Worm (Caenorhabditis elegans) whole organism, L3 larva: Measurements from ENCODE around the gene R107.9.
A peak's percentile ranks its signal among the peaks of the same experiment; 100 is the strongest.

ENCODE experiments used
- ZK546.5 ChIP-seq: sonication (generic microtip); optimal IDR thresholded peaks from 2 replicates; lab custom pipeline; 2017; ENCODE audit warnings: missing biosample characterization, missing genetic modification characterization
- aly-2 ChIP-seq: fragments of 150-350 bp; optimal IDR thresholded peaks from 2 replicates; lab custom pipeline; 2014; ENCODE audit warnings: missing biosample characterization, missing genetic modification characterization
- ama-1 ChIP-seq: fragments of 150-350 bp; optimal IDR thresholded peaks from 2 replicates; lab custom pipeline; 2018
- ceh-16 ChIP-seq: sonication (generic microtip); optimal IDR thresholded peaks from 2 replicates; lab custom pipeline; 2017; ENCODE audit warnings: missing biosample characterization, missing genetic modification characterization
- ceh-28 ChIP-seq: fragments of 150-350 bp; optimal IDR thresholded peaks from 2 replicates; lab custom pipeline; 2014; ENCODE audit warnings: missing biosample characterization, missing genetic modification reagents, missing genetic modification characterization
- ceh-82 ChIP-seq: fragments of 150-350 bp; optimal IDR thresholded peaks from 2 replicates; lab custom pipeline; 2014; ENCODE audit warnings: missing biosample characterization, missing genetic modification characterization
- ceh-9 ChIP-seq: sonication (generic microtip); optimal IDR thresholded peaks from 2 replicates; lab custom pipeline; 2018; ENCODE audit warnings: missing biosample characterization, missing genetic modification characterization
- elt-2 ChIP-seq: sonication (generic microtip); optimal IDR thresholded peaks from 2 replicates; lab custom pipeline; 2016; ENCODE audit warnings: missing genetic modification reagents, mild to moderate bottlenecking, missing genetic modification characterization, missing compliant biosample characterization
- elt-3 ChIP-seq, 3 experiments: fragments of 150-350 bp in 1 of 3; sonication (generic microtip) in 2 of 3; optimal IDR thresholded peaks; 2 replicates in 2 of 3; 4 replicates in 1 of 3; lab custom pipeline; 2014 to 2017; ENCODE audit warnings: missing biosample characterization in 3 of 3, missing genetic modification characterization in 3 of 3
- eor-1 ChIP-seq, 2 experiments: fragments of 150-350 bp; optimal IDR thresholded peaks; 2 replicates each; lab custom pipeline; 2014 to 2018; ENCODE audit warnings: missing biosample characterization in 2 of 2, missing genetic modification characterization in 2 of 2
- fkh-10 ChIP-seq: sonication (generic microtip); optimal IDR thresholded peaks from 2 replicates; lab custom pipeline; 2017; ENCODE audit warnings: missing biosample characterization, missing genetic modification reagents, missing genetic modification characterization
- fos-1 ChIP-seq: fragments of 150-350 bp; optimal IDR thresholded peaks from 2 replicates; lab custom pipeline; 2014; ENCODE audit warnings: missing biosample characterization, missing genetic modification characterization
- hmg-11 ChIP-seq: sonication (generic microtip); optimal IDR thresholded peaks from 2 replicates; lab custom pipeline; 2016; ENCODE audit warnings: missing genetic modification characterization, missing compliant biosample characterization
- jun-1 ChIP-seq: fragments of 150-350 bp; optimal IDR thresholded peaks from 2 replicates; lab custom pipeline; 2014; ENCODE audit warnings: missing biosample characterization, missing genetic modification reagents, missing genetic modification characterization
- lin-15B ChIP-seq: fragments of 150-350 bp; optimal IDR thresholded peaks from 2 replicates; lab custom pipeline; 2014; ENCODE audit warnings: missing biosample characterization, missing genetic modification characterization
- lin-39 ChIP-seq: fragments of 150-350 bp; optimal IDR thresholded peaks from 2 replicates; lab custom pipeline; 2018; ENCODE audit warnings: missing biosample characterization, missing genetic modification reagents, missing genetic modification characterization
- lsy-12 ChIP-seq: sonication (generic microtip); optimal IDR thresholded peaks from 2 replicates; lab custom pipeline; 2016; ENCODE audit warnings: mild to moderate bottlenecking, missing genetic modification characterization, missing compliant biosample characterization
- mdl-1 ChIP-seq: fragments of 150-350 bp; optimal IDR thresholded peaks from 2 replicates; lab custom pipeline; 2014; ENCODE audit warnings: missing biosample characterization, missing genetic modification characterization
- mml-1 ChIP-seq: fragments of 150-350 bp; sonication (generic microtip); optimal IDR thresholded peaks from 3 replicates; lab custom pipeline; 2014; ENCODE audit warnings: missing biosample characterization, missing genetic modification characterization
- nfya-1 ChIP-seq: sonication (generic microtip); optimal IDR thresholded peaks from 2 replicates; lab custom pipeline; 2017; ENCODE audit warnings: missing genetic modification characterization, mild to moderate bottlenecking, missing compliant biosample characterization, antibody characterized with exemption, moderate library complexity; ENCODE audit not compliant: insufficient read depth
- nhr-11 ChIP-seq: fragments of 150-350 bp; optimal IDR thresholded peaks from 2 replicates; lab custom pipeline; 2014; ENCODE audit warnings: missing biosample characterization, missing genetic modification characterization
- nhr-12 ChIP-seq: fragments of 150-350 bp; optimal IDR thresholded peaks from 2 replicates; lab custom pipeline; 2014; ENCODE audit warnings: missing biosample characterization, missing genetic modification characterization
- nhr-23 ChIP-seq: fragments of 150-350 bp; optimal IDR thresholded peaks from 2 replicates; lab custom pipeline; 2014; ENCODE audit warnings: missing biosample characterization, missing genetic modification reagents, missing genetic modification characterization
- nhr-237 ChIP-seq: fragments of 150-350 bp; optimal IDR thresholded peaks from 2 replicates; lab custom pipeline; 2014; ENCODE audit warnings: missing biosample characterization, missing genetic modification characterization
- nhr-25 ChIP-seq: sonication (generic microtip); optimal IDR thresholded peaks from 2 replicates; lab custom pipeline; 2017; ENCODE audit warnings: missing biosample characterization, missing genetic modification characterization
- nhr-28 ChIP-seq: fragments of 150-350 bp; optimal IDR thresholded peaks from 2 replicates; lab custom pipeline; 2014; ENCODE audit warnings: missing biosample characterization, missing genetic modification characterization
- nhr-43 ChIP-seq: sonication (generic microtip); optimal IDR thresholded peaks from 2 replicates; lab custom pipeline; 2016; ENCODE audit warnings: mild to moderate bottlenecking, missing genetic modification characterization, missing compliant biosample characterization; ENCODE audit not compliant: poor library complexity, severe bottlenecking
- nhr-67 ChIP-seq: fragments of 150-350 bp; optimal IDR thresholded peaks from 2 replicates; lab custom pipeline; 2014; ENCODE audit warnings: missing biosample characterization, missing genetic modification characterization
- nhr-76 ChIP-seq: fragments of 150-350 bp; sonication (generic microtip); optimal IDR thresholded peaks from 5 replicates; lab custom pipeline; 2014; ENCODE audit warnings: missing biosample characterization, missing genetic modification characterization
- nhr-77 ChIP-seq: fragments of 150-350 bp; optimal IDR thresholded peaks from 2 replicates; lab custom pipeline; 2014; ENCODE audit warnings: missing biosample characterization, missing genetic modification characterization
- pha-4 ChIP-seq: fragments of 150-350 bp; optimal IDR thresholded peaks from 2 replicates; lab custom pipeline; 2014; ENCODE audit warnings: missing biosample characterization, missing genetic modification reagents, missing genetic modification characterization
- pqm-1 ChIP-seq: fragments of 150-350 bp; optimal IDR thresholded peaks from 2 replicates; lab custom pipeline; 2017; ENCODE audit warnings: missing biosample characterization, missing genetic modification characterization, inconsistent platforms
- sea-2 ChIP-seq: fragments of 150-350 bp; sonication (generic microtip); optimal IDR thresholded peaks from 4 replicates; lab custom pipeline; 2014; ENCODE audit warnings: missing biosample characterization, missing genetic modification reagents, missing genetic modification characterization
- snpc-4 ChIP-seq: fragments of 150-350 bp; optimal IDR thresholded peaks from 2 replicates; lab custom pipeline; 2014; ENCODE audit warnings: missing biosample characterization, missing genetic modification characterization
- tbx-2 ChIP-seq: sonication (generic microtip); optimal IDR thresholded peaks from 2 replicates; lab custom pipeline; 2016; ENCODE audit warnings: mild to moderate bottlenecking, missing genetic modification characterization, missing compliant biosample characterization
- zag-1 ChIP-seq: fragments of 150-350 bp; optimal IDR thresholded peaks from 2 replicates; lab custom pipeline; 2014; ENCODE audit warnings: missing biosample characterization, missing genetic modification characterization
- ztf-11 ChIP-seq: fragments of 150-350 bp; optimal IDR thresholded peaks from 2 replicates; lab custom pipeline; 2014; ENCODE audit warnings: missing biosample characterization, missing genetic modification characterization
- ztf-4 ChIP-seq: fragments of 150-350 bp; optimal IDR thresholded peaks from 2 replicates; lab custom pipeline; 2014; ENCODE audit warnings: missing biosample characterization, missing genetic modification characterization

Gene R107.9

DNA sequence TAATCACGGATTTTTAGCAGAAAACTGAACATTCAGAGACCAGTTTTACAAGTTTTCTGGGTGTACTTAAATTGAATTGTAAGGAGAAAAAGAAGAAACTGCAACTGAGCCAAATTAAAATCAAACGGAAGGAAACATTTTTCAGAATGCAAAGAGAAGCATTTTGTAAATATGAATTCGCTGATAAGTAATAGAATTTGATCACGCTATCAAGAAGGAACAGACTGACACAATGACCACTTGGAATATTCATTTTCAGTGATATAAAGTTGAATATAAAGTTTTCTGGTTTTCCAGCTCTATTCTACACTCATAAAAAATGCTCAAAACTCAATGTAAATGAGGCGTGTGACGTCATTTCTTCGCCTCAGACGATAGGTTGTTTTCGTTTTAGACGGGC, 3.6 kb upstream of the R107.9 start:
- TF ChIP-seq jun-1 (tag; lab: Kevin White, UChicago) (peak; percentile 51), pha-4 (tag; lab: Kevin White, UChicago) (peak; percentile 10), elt-2 (tag; lab: Kevin White, UChicago) (peak; percentile 57), nhr-28 (tag; lab: Kevin White, UChicago) (no peak)

DNA sequence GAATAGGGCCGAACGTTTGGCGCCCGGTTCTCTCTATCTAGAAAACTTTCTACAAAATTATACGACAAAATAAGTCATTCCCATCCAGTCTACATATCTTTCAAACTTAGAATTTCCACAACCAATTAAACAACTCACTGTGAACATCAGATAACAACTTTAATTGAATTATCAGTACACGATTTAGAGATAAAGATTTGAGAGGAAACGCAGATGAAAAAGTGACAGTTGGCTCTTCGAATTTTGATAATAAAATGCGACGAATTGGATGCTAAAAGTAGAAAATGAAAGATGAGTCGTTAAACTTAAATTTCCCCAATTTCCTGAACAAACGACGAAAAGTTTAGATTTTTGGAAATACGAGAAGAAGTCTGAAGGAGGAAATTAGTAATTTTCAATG, 2.7 kb upstream of the R107.9 start:
- peak; percentile 62 for TF ChIP-seq pqm-1 (tag; lab: Kevin White, UChicago)
- TF ChIP-seq nhr-23 (tag; lab: Kevin White, UChicago): no peak
- TF ChIP-seq nfya-1: no peak
- no peak for TF ChIP-seq aly-2 (tag; lab: Kevin White, UChicago)
- no peak for TF ChIP-seq ceh-82 (tag; lab: Kevin White, UChicago)
- no peak for TF ChIP-seq nhr-28 (tag; lab: Kevin White, UChicago)
- TF ChIP-seq elt-2 (tag; lab: Kevin White, UChicago): peak; percentile 89
- TF ChIP-seq ceh-16 (tag; lab: Kevin White, UChicago): no peak
- no peak for TF ChIP-seq ztf-4 (tag; lab: Kevin White, UChicago)

DNA sequence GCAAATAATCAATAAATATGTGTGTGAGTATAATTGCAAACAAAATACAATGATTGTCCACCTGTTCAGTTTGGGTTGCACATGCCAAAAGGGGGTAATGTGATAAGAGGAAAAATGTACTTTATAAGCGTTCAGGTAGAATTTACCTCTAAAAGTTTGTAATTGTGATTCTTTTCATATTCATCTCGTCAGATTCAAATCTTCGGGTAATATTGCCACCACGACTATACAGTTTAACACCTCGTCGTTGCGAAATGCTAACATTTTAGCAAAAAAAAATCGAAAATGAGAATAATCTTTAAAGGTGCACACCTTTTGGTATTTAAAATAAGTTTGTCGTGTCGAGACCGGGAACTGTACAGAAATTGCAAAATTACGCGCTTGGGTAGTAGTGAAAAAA, 5.4 kb downstream of the R107.9 start, which contains the start of gene nac-2:
Gene nac-2, minus strand, starts transcription at position 101 of the 400 bp plus-strand sequence.
- TF ChIP-seq ceh-28 (peak; percentile 0), ztf-4 (tag; lab: Kevin White, UChicago) (no peak)

DNA sequence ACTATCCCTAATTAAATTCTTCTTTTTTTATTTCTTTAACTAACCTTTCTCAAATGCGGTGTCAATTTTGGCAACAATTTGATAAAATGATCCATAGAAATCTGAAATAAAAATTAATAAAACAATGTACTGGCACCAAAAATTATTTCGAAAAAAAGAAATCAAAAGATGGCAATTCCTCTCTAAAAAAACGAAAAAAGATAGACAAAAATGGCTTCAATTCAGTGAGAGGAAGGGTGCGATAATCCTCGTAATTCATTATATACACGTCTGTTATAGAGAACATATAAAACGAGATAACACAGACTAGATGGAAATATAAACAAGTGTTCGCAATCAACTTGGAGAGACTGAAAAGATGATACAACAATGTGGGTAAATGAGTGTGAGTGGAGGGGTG, 8.1 kb downstream of the R107.9 start, which contains the start of gene R107.2:
Gene R107.2, minus strand, starts transcription at position 101 of the 400 bp plus-strand sequence.
- no peak for TF ChIP-seq nhr-25 (tag; lab: Kevin White, UChicago)
- TF ChIP-seq lin-39 (tag; lab: Kevin White, UChicago): no peak
- TF ChIP-seq ZK546.5 (tag; lab: Kevin White, UChicago): no peak
- no peak for TF ChIP-seq nhr-77 (tag; lab: Kevin White, UChicago)
- no peak for TF ChIP-seq nhr-76
- TF ChIP-seq sea-2 (GFP tag; lab: Kevin White, UChicago): no peak
- TF ChIP-seq ama-1 (lab: Kevin White, UChicago): no peak

DNA sequence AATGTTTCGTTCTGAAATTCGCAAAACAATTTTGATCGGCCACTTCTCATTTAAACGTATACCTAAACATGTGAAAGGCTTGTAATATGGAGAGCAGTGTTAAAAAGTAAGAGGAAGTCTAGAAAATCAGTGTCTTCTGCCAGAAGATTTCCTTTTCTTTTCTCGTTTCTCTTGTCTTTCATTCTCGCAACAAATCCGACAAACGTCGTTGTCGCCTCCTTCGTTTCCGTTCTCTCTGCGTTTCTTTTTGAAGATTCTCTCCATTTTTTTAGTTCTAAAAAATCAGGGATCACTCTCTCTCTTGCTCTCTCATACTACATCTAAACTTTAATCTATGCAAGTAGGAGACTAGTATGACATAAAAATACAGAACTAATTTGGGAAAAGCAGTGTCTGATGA, 9.5 kb downstream of the R107.9 start:
- no peak for TF ChIP-seq zag-1 (tag; lab: Kevin White, UChicago)
- TF ChIP-seq fkh-10 (GFP tag; lab: Kevin White, UChicago): peak; percentile 6
- no peak for TF ChIP-seq lin-39 (tag; lab: Kevin White, UChicago)

DNA sequence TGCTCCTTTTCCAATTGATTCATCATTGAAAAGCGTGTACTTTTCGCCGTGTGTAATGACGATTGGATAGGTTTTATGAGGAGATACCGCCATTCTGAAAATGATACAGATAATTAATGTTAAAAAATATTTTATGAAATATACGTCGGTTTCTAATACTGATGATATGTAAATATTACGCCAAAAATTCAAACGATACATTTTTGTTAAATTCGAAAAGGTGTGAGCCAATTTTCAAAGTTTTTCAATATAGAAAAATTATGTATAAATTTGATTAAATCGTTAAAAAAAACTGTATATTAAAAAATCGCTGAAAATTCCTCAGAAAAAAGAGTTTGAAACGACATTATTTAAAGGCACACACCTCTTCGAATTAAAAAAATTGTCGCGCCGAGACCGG, 12.8 kb downstream of the R107.9 start, which contains the start of gene ikke-1:
Gene ikke-1, minus strand, starts transcription at position 101 of the 400 bp plus-strand sequence.
- TF ChIP-seq nhr-67 (tag; lab: Kevin White, UChicago): no peak
- no peak for TF ChIP-seq zag-1 (tag; lab: Kevin White, UChicago)
- no peak for TF ChIP-seq mdl-1
- no peak for TF ChIP-seq nhr-76
- TF ChIP-seq nhr-11 (tag; lab: Kevin White, UChicago): no peak
- no peak for TF ChIP-seq pqm-1 (tag; lab: Kevin White, UChicago)
- no peak for TF ChIP-seq lin-15B (tag; lab: Kevin White, UChicago)
- no peak for TF ChIP-seq snpc-4 (tag; lab: Kevin White, UChicago)
- no peak for TF ChIP-seq nhr-77 (tag; lab: Kevin White, UChicago)
- TF ChIP-seq ceh-16 (tag; lab: Kevin White, UChicago): no peak
- TF ChIP-seq ztf-11 (tag; lab: Kevin White, UChicago): no peak
- TF ChIP-seq lsy-12 (tag; lab: Kevin White, UChicago): no peak
- TF ChIP-seq sea-2 (GFP tag; lab: Kevin White, UChicago): no peak
- TF ChIP-seq fos-1: no peak

DNA sequence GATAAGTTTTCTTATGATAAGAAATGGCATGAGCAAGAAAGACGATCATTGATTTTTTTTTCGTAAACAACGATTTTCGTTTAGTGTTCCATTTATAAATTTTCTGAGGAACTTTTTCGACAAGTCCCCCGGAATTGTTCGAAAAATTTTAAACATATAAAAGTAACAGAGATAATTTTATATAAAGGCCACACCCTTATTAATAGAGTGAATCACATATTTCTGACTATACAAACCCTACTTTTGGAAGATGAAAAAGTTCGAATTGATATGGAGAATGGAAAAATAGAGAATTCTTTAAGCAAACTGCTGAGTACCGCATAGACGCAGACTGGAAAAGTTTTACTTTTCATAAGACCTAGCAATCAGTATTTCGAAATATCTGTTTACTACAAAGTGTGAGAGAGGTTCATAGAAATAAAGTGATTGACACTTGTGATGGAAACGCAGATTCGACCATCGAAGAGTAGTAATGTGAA, 13.4 kb downstream of the R107.9 start:
- TF ChIP-seq ztf-4 (tag; lab: Kevin White, UChicago) (peak; percentile 89), nhr-43 (tag; lab: Kevin White, UChicago) (peak; percentile 58), jun-1 (tag; lab: Kevin White, UChicago) (peak; percentile 79), elt-2 (tag; lab: Kevin White, UChicago) (peak; percentile 66), elt-3 (tag; optimal IDR thresholded peaks at IDR 0.05; lab: Kevin White, UChicago) (peak in 2 of 3 experiments; percentile 53 to 66), pha-4 (tag; lab: Kevin White, UChicago) (peak; percentile 93), nhr-23 (tag; lab: Kevin White, UChicago) (peak; percentile 84), nhr-76 (no peak), ZK546.5 (tag; lab: Kevin White, UChicago) (no peak), nhr-67 (tag; lab: Kevin White, UChicago) (no peak), eor-1 (tag; optimal IDR thresholded peaks at IDR 0.05; lab: Kevin White, UChicago) (peak in 1 of 2 experiments; percentile 53), nhr-28 (tag; lab: Kevin White, UChicago) (no peak), fos-1 (peak; percentile 56), mml-1 (tag; lab: Kevin White, UChicago) (no peak), tbx-2 (peak; percentile 81), nhr-237 (tag; lab: Kevin White, UChicago) (no peak), ceh-9 (tag; lab: Kevin White, UChicago) (no peak), pqm-1 (tag; lab: Kevin White, UChicago) (no peak), snpc-4 (tag; lab: Kevin White, UChicago) (peak; percentile 60), nfya-1 (peak; percentile 81), nhr-77 (tag; lab: Kevin White, UChicago) (no peak), hmg-11 (no peak), nhr-12 (tag; lab: Kevin White, UChicago) (no peak)
